Worm (Caenorhabditis elegans): ENCODE measurements around the gene coq-2.

DNA sequence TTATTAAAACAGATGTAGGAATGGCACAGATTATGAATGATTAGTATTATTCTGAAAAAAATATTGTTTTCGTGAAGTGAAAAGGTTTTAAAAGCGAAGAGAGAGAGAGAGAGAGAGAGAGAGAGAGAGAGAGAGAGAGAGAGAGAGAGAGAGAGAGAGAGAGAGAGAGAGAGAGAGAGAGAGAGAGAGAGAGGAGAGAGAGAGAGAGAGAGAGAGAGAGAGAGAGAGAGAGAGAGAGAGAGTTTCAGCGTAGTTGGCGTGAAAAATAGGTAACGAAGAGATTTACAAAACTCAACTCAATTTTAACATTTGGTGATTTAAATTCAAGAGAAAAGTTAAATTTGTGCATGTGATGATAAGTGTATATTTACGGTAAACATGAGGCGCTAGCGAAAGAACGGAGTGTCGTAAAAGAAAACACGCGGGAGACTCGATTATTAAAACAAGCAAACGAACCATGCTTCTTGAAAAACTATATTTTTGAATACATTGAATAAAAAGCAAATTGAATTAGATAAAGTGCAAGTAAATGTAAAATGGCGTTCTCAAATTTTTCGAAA lies 32.4 kb downstream of the coq-2 start, which contains the start of gene panl-2:
- TF ChIP-seq him-1 (tag; optimal IDR thresholded peaks at IDR 0.05) (no peak), W03F9.2 (tag; optimal IDR thresholded peaks at IDR 0.05) (no peak), dao-5 (tag; optimal IDR thresholded peaks at IDR 0.05) (no peak)

Measured in whole organism, L4/young adult.